Worm (Caenorhabditis elegans): ENCODE data around the gene C09H5.7.

ce11 chrV:8067800-8068199 lies 17.2 kb downstream of the C09H5.7 start, which contains the start of gene str-140:
- TF ChIP-seq med-1 (GFP tag; optimal IDR thresholded peaks at IDR 0.05; ENCODE audit: insufficient read depth): no peak
- no peak for TF ChIP-seq ref-1 (GFP tag; conservative IDR thresholded peaks at IDR 0.05)
- TF ChIP-seq ztf-23 (GFP tag; IDR thresholded peaks at IDR 0.05): no peak
- no peak for TF ChIP-seq klf-2 (GFP tag; conservative IDR thresholded peaks at IDR 0.05)
- TF ChIP-seq ztf-29 (GFP tag; IDR thresholded peaks at IDR 0.05): no peak
- no peak for TF ChIP-seq flt-1 (GFP tag; IDR thresholded peaks at IDR 0.05)
- no peak for TF ChIP-seq tab-1 (GFP tag; IDR thresholded peaks at IDR 0.05)
- TF ChIP-seq cog-1 (tag; optimal IDR thresholded peaks at IDR 0.05): no peak
- TF ChIP-seq T22C8.4 (GFP tag; IDR thresholded peaks at IDR 0.05): no peak

Measured in whole organism, midembryonic.